Fruit fly (Drosophila melanogaster) whole organism, embryonic: ENCODE results near the gene ND-24.

Source experiments
- CG10321 ChIP-seq: fragments of 200-800 bp; sonication (Bioruptor generic); IDR thresholded peaks from 2 replicates; pipeline ENCODE4 v1.3.6; 2022; ENCODE audit warnings: missing biosample characterization, missing genetic modification characterization
- CG11456 ChIP-seq: fragments of 200-800 bp; sonication (Bioruptor generic); IDR thresholded peaks from 3 replicates; pipeline ENCODE4 v1.3.6; 2022; ENCODE audit warnings: missing biosample characterization, missing genetic modification characterization
- CG12219 ChIP-seq: fragments of 200-800 bp; sonication (Bioruptor generic); optimal IDR thresholded peaks from 3 replicates; lab custom pipeline; 2018; ENCODE audit warnings: missing biosample characterization, mild to moderate bottlenecking, missing genetic modification characterization
- CG12659 ChIP-seq: fragments of 200-800 bp; sonication (Bioruptor generic); optimal IDR thresholded peaks from 3 replicates; lab custom pipeline; 2017; ENCODE audit warnings: mild to moderate bottlenecking, missing biosample characterization, missing genetic modification reagents, missing genetic modification characterization
- CG13894 ChIP-seq: fragments of 200-800 bp; sonication (Bioruptor generic); optimal IDR thresholded peaks from 3 replicates; lab custom pipeline; 2018; ENCODE audit warnings: missing biosample characterization, mild to moderate bottlenecking, missing genetic modification characterization, moderate library complexity
- CG15011 ChIP-seq: fragments of 200-800 bp; sonication (Bioruptor generic); optimal IDR thresholded peaks from 3 replicates; lab custom pipeline; 2018; ENCODE audit warnings: missing biosample characterization, mild to moderate bottlenecking, missing genetic modification characterization
- CG17359 ChIP-seq: fragments of 200-800 bp; sonication (Bioruptor generic); optimal IDR thresholded peaks from 3 replicates; lab custom pipeline; 2018; ENCODE audit warnings: missing biosample characterization, mild to moderate bottlenecking, missing genetic modification characterization, moderate library complexity
- CG17385 ChIP-seq: fragments of 200-800 bp; sonication (Bioruptor generic); optimal IDR thresholded peaks from 3 replicates; lab custom pipeline; 2018; ENCODE audit warnings: missing biosample characterization, mild to moderate bottlenecking, missing genetic modification characterization
- CG18764 ChIP-seq: fragments of 200-800 bp; sonication (Bioruptor generic); optimal IDR thresholded peaks from 3 replicates; lab custom pipeline; 2016; ENCODE audit warnings: missing biosample characterization, missing genetic modification characterization
- CG2129 ChIP-seq: fragments of 200-800 bp; sonication (Bioruptor generic); IDR thresholded peaks from 2 replicates; pipeline ENCODE4 v1.3.6; 2022; ENCODE audit warnings: missing biosample characterization, missing genetic modification characterization; ENCODE audit not compliant: partially characterized antibody
- CG2199 ChIP-seq: fragments of 200-800 bp; sonication (Bioruptor generic); IDR thresholded peaks from 3 replicates; pipeline ENCODE4 v1.3.6; 2022; ENCODE audit warnings: missing biosample characterization, missing genetic modification characterization
- CG3163 ChIP-seq: fragments of 200-800 bp; sonication (Bioruptor generic); optimal IDR thresholded peaks from 3 replicates; lab custom pipeline; 2016; ENCODE audit warnings: missing biosample characterization, missing genetic modification characterization
- CG32532 ChIP-seq: fragments of 200-800 bp; sonication (Bioruptor generic); IDR thresholded peaks from 2 replicates; pipeline ENCODE4 v1.3.6; 2022; ENCODE audit warnings: missing biosample characterization, missing genetic modification characterization
- CG3838 ChIP-seq: fragments of 200-800 bp; sonication (Bioruptor generic); optimal IDR thresholded peaks from 3 replicates; lab custom pipeline; 2016; ENCODE audit warnings: missing biosample characterization, missing genetic modification characterization
- CG4360 ChIP-seq: fragments of 200-800 bp; sonication (Bioruptor generic); IDR thresholded peaks from 2 replicates; pipeline ENCODE4 v1.3.6; 2022; ENCODE audit warnings: missing biosample characterization, missing genetic modification characterization
- CG43689 ChIP-seq: fragments of 200-800 bp; sonication (Bioruptor generic); IDR thresholded peaks from 2 replicates; pipeline ENCODE4 v1.3.6; 2022; ENCODE audit warnings: missing biosample characterization, missing genetic modification characterization
- CG5180 ChIP-seq: fragments of 200-800 bp; sonication (Bioruptor generic); optimal IDR thresholded peaks from 3 replicates; lab custom pipeline; 2017; ENCODE audit warnings: missing biosample characterization, missing genetic modification characterization, mild to moderate bottlenecking, moderate library complexity, missing genetic modification reagents
- CG6689 ChIP-seq: fragments of 200-800 bp; sonication (Bioruptor generic); IDR thresholded peaks from 2 replicates; pipeline ENCODE4 v1.3.6; 2022; ENCODE audit warnings: missing biosample characterization, missing genetic modification characterization
- CG6854 ChIP-seq: fragments of 200-800 bp; sonication (Bioruptor generic); optimal IDR thresholded peaks from 3 replicates; lab custom pipeline; 2017; ENCODE audit warnings: missing biosample characterization, mild to moderate bottlenecking, missing genetic modification characterization
- CG7271 ChIP-seq: fragments of 200-800 bp; sonication (Bioruptor generic); optimal IDR thresholded peaks from 2 replicates; lab custom pipeline; 2018; ENCODE audit warnings: missing biosample characterization, mild to moderate bottlenecking, missing genetic modification characterization, moderate library complexity
- CG7357 ChIP-seq: fragments of 200-800 bp; sonication (Bioruptor generic); IDR thresholded peaks from 3 replicates; pipeline ENCODE4 v1.3.6; 2022; ENCODE audit warnings: missing biosample characterization, missing genetic modification characterization
- CG8281 ChIP-seq: fragments of 200-800 bp; sonication (Bioruptor generic); optimal IDR thresholded peaks from 2 replicates; lab custom pipeline; 2018; ENCODE audit warnings: missing biosample characterization, mild to moderate bottlenecking, missing genetic modification characterization, moderate library complexity
- CG8290 ChIP-seq, 3 experiments: fragments of 200-800 bp; sonication (Bioruptor generic); optimal IDR thresholded peaks; 2 replicates each; lab custom pipeline; 2016 to 2019; ENCODE audit warnings: missing biosample characterization in 3 of 3, missing genetic modification characterization in 3 of 3, mild to moderate bottlenecking in 2 of 3, moderate library complexity in 1 of 3
- CTCF ChIP-seq: fragments of 200-800 bp; sonication (Bioruptor generic); optimal IDR thresholded peaks from 2 replicates; lab custom pipeline; 2017; ENCODE audit warnings: missing biosample characterization, mild to moderate bottlenecking, missing genetic modification characterization, moderate library complexity
- Dek ChIP-seq: fragments of 200-800 bp; sonication (Bioruptor generic); optimal IDR thresholded peaks from 3 replicates; lab custom pipeline; 2019; ENCODE audit warnings: missing biosample characterization, mild to moderate bottlenecking, missing genetic modification characterization, moderate library complexity
- Hr78 ChIP-seq, 2 experiments: fragments of 200-800 bp in 1 of 2; fragments of >200 bp in 1 of 2; sonication (Bioruptor generic) in 1 of 2; optimal IDR thresholded peaks; 2 replicates each; lab custom pipeline; 2017 to 2019; ENCODE audit warnings: missing biosample characterization in 2 of 2, missing genetic modification characterization in 2 of 2, mild to moderate bottlenecking in 1 of 2, moderate library complexity in 1 of 2
- Jarid2 ChIP-seq: fragments of 200-800 bp; sonication (Bioruptor generic); optimal IDR thresholded peaks from 3 replicates; lab custom pipeline; 2017; ENCODE audit warnings: mild to moderate bottlenecking, missing biosample characterization, missing genetic modification reagents, missing genetic modification characterization
- Med ChIP-seq: fragments of 200-800 bp; sonication (Bioruptor generic); peaks from one replicate; lab custom pipeline; 2016; ENCODE audit warnings: missing biosample characterization, missing genetic modification characterization, mild to moderate bottlenecking, inconsistent platforms, moderate library complexity
- Nf-YA ChIP-seq: fragments of 200-800 bp; sonication (Bioruptor generic); IDR thresholded peaks from 2 replicates; pipeline ENCODE4 v1.3.6; 2022; ENCODE audit warnings: missing biosample characterization, missing genetic modification characterization
- Pdp1 ChIP-seq, 2 experiments: fragments of 200-800 bp; sonication (Bioruptor generic); optimal IDR thresholded peaks; 3 replicates each; lab custom pipeline; 2016; ENCODE audit warnings: missing biosample characterization in 2 of 2, missing genetic modification characterization in 2 of 2, mild to moderate bottlenecking in 1 of 2, moderate library complexity in 1 of 2
- Scr ChIP-seq: fragments of 200-800 bp; sonication (Bioruptor generic); IDR thresholded peaks from 2 replicates; pipeline ENCODE4 v1.3.6; 2022; ENCODE audit warnings: missing biosample characterization, missing genetic modification characterization; ENCODE audit not compliant: partially characterized antibody
- Sin3A ChIP-seq: fragments of >200 bp; optimal IDR thresholded peaks from 2 replicates; lab custom pipeline; 2018
- Spps ChIP-seq: fragments of 200-800 bp; sonication (Bioruptor generic); optimal IDR thresholded peaks from 2 replicates; lab custom pipeline; 2018; ENCODE audit warnings: missing biosample characterization, mild to moderate bottlenecking, missing genetic modification characterization
- bbx ChIP-seq: fragments of 200-800 bp; sonication (Bioruptor generic); IDR thresholded peaks from 2 replicates; pipeline ENCODE4 v1.3.6; 2022; ENCODE audit warnings: missing biosample characterization, missing genetic modification characterization; ENCODE audit not compliant: partially characterized antibody
- cg ChIP-seq: fragments of 200-800 bp; sonication (Bioruptor generic); optimal IDR thresholded peaks from 3 replicates; lab custom pipeline; 2019; ENCODE audit warnings: missing biosample characterization, mild to moderate bottlenecking, missing genetic modification characterization, moderate library complexity
- ems ChIP-seq: fragments of 200-800 bp; sonication (Bioruptor generic); optimal IDR thresholded peaks from 3 replicates; lab custom pipeline; 2016; ENCODE audit warnings: missing biosample characterization, missing genetic modification characterization
- gem ChIP-seq: fragments of 200-800 bp; sonication (Bioruptor generic); optimal IDR thresholded peaks from 2 replicates; lab custom pipeline; 2019; ENCODE audit warnings: missing biosample characterization, mild to moderate bottlenecking, missing genetic modification characterization, moderate library complexity
- ham ChIP-seq: fragments of 200-800 bp; sonication (Bioruptor generic); IDR thresholded peaks from 2 replicates; pipeline ENCODE4 v1.3.6; 2022; ENCODE audit warnings: missing biosample characterization, missing genetic modification characterization
- jigr1 ChIP-seq: fragments of 200-800 bp; sonication (Bioruptor generic); IDR thresholded peaks from 3 replicates; pipeline ENCODE4 v1.3.6; 2022; ENCODE audit warnings: missing biosample characterization, missing genetic modification characterization
- mam ChIP-seq: fragments of 200-800 bp; sonication (Bioruptor generic); optimal IDR thresholded peaks from 3 replicates; lab custom pipeline; 2016; ENCODE audit warnings: missing biosample characterization, missing genetic modification characterization
- org-1 ChIP-seq: fragments of 200-800 bp; sonication (Bioruptor generic); optimal IDR thresholded peaks from 2 replicates; lab custom pipeline; 2017; ENCODE audit warnings: missing biosample characterization, missing genetic modification characterization
- ro ChIP-seq: fragments of 200-800 bp; sonication (Bioruptor generic); IDR thresholded peaks from 2 replicates; pipeline ENCODE4 v1.3.6; 2022; ENCODE audit warnings: missing biosample characterization, missing genetic modification characterization
- seq ChIP-seq: fragments of 200-800 bp; sonication (Bioruptor generic); IDR thresholded peaks from 2 replicates; pipeline ENCODE4 v1.3.6; 2022; ENCODE audit warnings: missing biosample characterization, missing genetic modification characterization
- sna ChIP-seq: fragments of 200-800 bp; sonication (Bioruptor generic); IDR thresholded peaks from 2 replicates; pipeline ENCODE4 v1.3.6; 2022; ENCODE audit warnings: missing biosample characterization, missing genetic modification characterization; ENCODE audit not compliant: partially characterized antibody
- sob ChIP-seq: fragments of 200-800 bp; sonication (Bioruptor generic); IDR thresholded peaks from 2 replicates; pipeline ENCODE4 v1.3.6; 2022; ENCODE audit warnings: missing biosample characterization, missing genetic modification characterization
- stc ChIP-seq: fragments of 200-800 bp; sonication (Bioruptor generic); IDR thresholded peaks from 2 replicates; pipeline ENCODE4 v1.3.6; 2022; ENCODE audit warnings: missing biosample characterization, missing genetic modification characterization
- wdn ChIP-seq: fragments of 200-800 bp; sonication (Bioruptor generic); IDR thresholded peaks from 2 replicates; pipeline ENCODE4 v1.3.6; 2022; ENCODE audit warnings: missing biosample characterization, missing genetic modification characterization
- z ChIP-seq: fragments of 200-800 bp; sonication (Bioruptor generic); IDR thresholded peaks from 3 replicates; pipeline ENCODE4 v1.3.6; 2022; ENCODE audit warnings: missing biosample characterization, missing genetic modification characterization

The ND-24 gene

dm6 chrX:17658207-17659118 is 26.6 kb downstream of the ND-24 start (continued):
- TF ChIP-seq Hr78 (GFP tag; optimal IDR thresholded peaks at IDR 0.05; lab: Kevin White, UChicago) (peak in 1 of 2 experiments; percentile 98), z (GFP tag; lab: Robert Waterston, UW) (0 out of 3 replicates have a peak, but pooled peaks have one; percentile 8), CTCF (GFP tag; lab: Kevin White, UChicago) (no peak), Sin3A (lab: Kevin White, UChicago) (no peak), CG5180 (no peak), CG6689 (GFP tag; lab: Robert Waterston, UW) (no peak; the same call in 1 of the 2 replicates), ems (no peak), CG3163 (peak; percentile 19), sna (GFP tag; lab: Robert Waterston, UW) (0 out of 2 replicates have a peak, but pooled peaks have one; percentile 35), CG17359 (tag; lab: Kevin White, UChicago) (peak; percentile 4), CG11456 (GFP tag; lab: Robert Waterston, UW) (no peak), CG4360 (GFP tag; lab: Robert Waterston, UW) (peak; percentile 69), Scr (GFP tag; lab: Robert Waterston, UW) (no peak), Spps (tag; lab: Kevin White, UChicago) (no peak), seq (peak; percentile 80), CG2199 (0 out of 3 replicates have a peak, but pooled peaks have one; percentile 24), CG6854 (GFP tag; lab: Kevin White, UChicago) (no peak), Nf-YA (no peak), CG3838 (peak; percentile 12), CG8290 (GFP tag; optimal IDR thresholded peaks at IDR 0.05; lab: Kevin White, UChicago) (no peak), CG8290 (tag; optimal IDR thresholded peaks at IDR 0.05; lab: Kevin White, UChicago) (peak in 1 of 2 experiments; percentile 49), gem (tag; lab: Kevin White, UChicago) (no peak), CG12219 (peak; percentile 6), wdn (GFP tag; lab: Robert Waterston, UW) (0 out of 2 replicates have a peak, but pooled peaks have one; percentile 10), bbx (GFP tag; lab: Robert Waterston, UW) (0 out of 2 replicates have a peak, but pooled peaks have one; percentile 25), CG10321 (GFP tag; lab: Robert Waterston, UW) (peak; percentile 36; the same call in 1 of the 2 replicates), cg (GFP tag; lab: Kevin White, UChicago) (peak; percentile 74)
- TF ChIP-seq, all 482 proteins: peak for 44

DNA sequence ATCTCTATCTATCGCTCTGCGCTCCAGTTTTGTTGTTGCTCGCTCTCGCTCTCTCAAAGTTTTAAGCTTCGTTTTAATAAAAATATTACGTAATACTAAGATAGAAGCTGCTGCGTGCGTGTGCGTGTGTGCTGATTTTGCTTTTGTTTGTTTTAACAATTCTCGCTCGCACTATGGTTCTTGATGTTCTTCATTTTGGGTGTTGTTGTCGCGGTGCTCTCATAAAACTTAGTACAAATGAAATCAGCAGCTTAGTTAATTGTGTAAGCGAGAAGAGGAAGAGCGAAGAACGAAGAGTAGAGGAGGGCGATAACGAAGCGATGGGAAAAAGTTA is 27.2 kb downstream of the ND-24 start:
- TF ChIP-seq Dek (tag; lab: Kevin White, UChicago) (no peak), CG43689 (GFP tag; lab: Robert Waterston, UW) (no peak), Med (GFP tag; lab: Kevin White, UChicago) (peak; percentile 51), CG2129 (GFP tag; lab: Robert Waterston, UW) (no peak), Pdp1 (GFP tag; optimal IDR thresholded peaks at IDR 0.05; lab: Kevin White, UChicago) (peak in 1 of 2 experiments; percentile 98), jigr1 (GFP tag; lab: Robert Waterston, UW) (no peak), CG7357 (GFP tag; lab: Robert Waterston, UW) (no peak), org-1 (GFP tag; lab: Kevin White, UChicago) (no peak), CG7271 (tag; lab: Kevin White, UChicago) (no peak), CG17385 (GFP tag; lab: Kevin White, UChicago) (no peak), CG32532 (GFP tag; lab: Robert Waterston, UW) (no peak), CG12659 (GFP tag; lab: Kevin White, UChicago) (no peak), cg (GFP tag; lab: Kevin White, UChicago) (peak; percentile 38), CG12219 (no peak), CG18764 (GFP tag; lab: Kevin White, UChicago) (no peak), ro (GFP tag; lab: Robert Waterston, UW) (no peak), Jarid2 (GFP tag; lab: Kevin White, UChicago) (no peak), mam (no peak), CG8281 (tag; lab: Kevin White, UChicago) (no peak), stc (no peak), CG6854 (GFP tag; lab: Kevin White, UChicago) (no peak), CG15011 (GFP tag; lab: Kevin White, UChicago) (no peak), ham (GFP tag; lab: Robert Waterston, UW) (no peak), sob (GFP tag; lab: Robert Waterston, UW) (no peak), CG13894 (tag; lab: Kevin White, UChicago) (peak; percentile 10)
